Comparison of ENCODE assay signal across 3 fruit fly cellular contexts in genomic region chr3R:13294461-13294860, dm6.
TF ChIP-seq lines count a peak whose summit lies in the region.

Gene CG8773, plus strand, starts transcription at chr3R:13294748.

- TF ChIP-seq CTCF in whole organism, embryonic (GFP tag; optimal IDR thresholded peaks at IDR 0.05; lab: Kevin White, UChicago), result no peak

TF ChIP-seq in whole organism, embryonic, 481 proteins besides CTCF, POLR2A, EP300 and RAD21 (continues in another document):
- TF ChIP-seq sim (GFP tag; IDR thresholded peaks at IDR 0.05; lab: Robert Waterston, UW) (no peak), CG18599 (GFP tag; optimal IDR thresholded peaks at IDR 0.05; lab: Kevin White, UChicago) (peak; percentile 21), bsh (GFP tag; optimal IDR thresholded peaks at IDR 0.05; lab: Kevin White, UChicago) (no peak), unpg (GFP tag; optimal IDR thresholded peaks at IDR 0.05; lab: Kevin White, UChicago) (no peak), Rx (GFP tag; IDR thresholded peaks at IDR 0.05; lab: Robert Waterston, UW) (no peak), wdn (GFP tag; IDR thresholded peaks at IDR 0.05; lab: Robert Waterston, UW) (no peak), CG12155 (GFP tag; optimal IDR thresholded peaks at IDR 0.05; lab: Kevin White, UChicago) (no peak), Mad (GFP tag; optimal IDR thresholded peaks at IDR 0.05; lab: Kevin White, UChicago) (no peak), exex (tag; optimal IDR thresholded peaks at IDR 0.05; lab: Kevin White, UChicago) (peak; percentile 90), mirr (GFP tag; optimal IDR thresholded peaks at IDR 0.05; lab: Kevin White, UChicago) (peak; percentile 57), pum (GFP tag; optimal IDR thresholded peaks at IDR 0.05; lab: Kevin White, UChicago) (no peak), fu2 (GFP tag; optimal IDR thresholded peaks at IDR 0.05; lab: Kevin White, UChicago) (no peak), CG31365 (tag; optimal IDR thresholded peaks at IDR 0.05; lab: Kevin White, UChicago) (no peak), GATAe (GFP tag; conservative IDR thresholded peaks at IDR 0.05; lab: Robert Waterston, UW) (peak; percentile 44; the same call in 1 of the 2 replicates), MTF-1 (GFP tag; optimal IDR thresholded peaks at IDR 0.05; lab: Kevin White, UChicago; ENCODE audit: borderline replicate concordance) (no peak), CoRest (tag; optimal IDR thresholded peaks at IDR 0.05; lab: Kevin White, UChicago) (no peak), trh (GFP tag; optimal IDR thresholded peaks at IDR 0.05; lab: Kevin White, UChicago) (no peak), CG8765 (GFP tag; IDR thresholded peaks at IDR 0.05; lab: Robert Waterston, UW) (no peak), vnd (GFP tag; IDR thresholded peaks at IDR 0.05; lab: Robert Waterston, UW; ENCODE audit: partially characterized antibody) (0 out of 3 replicates have a peak, but pooled peaks have one; percentile 41), Hey (tag; optimal IDR thresholded peaks at IDR 0.05; lab: Kevin White, UChicago) (peak; percentile 51), CG11093 (GFP tag; IDR thresholded peaks at IDR 0.05; lab: Robert Waterston, UW) (no peak), cwo (GFP tag; optimal IDR thresholded peaks at IDR 0.05; lab: Kevin White, UChicago) (no peak), Dip2 (GFP tag; IDR thresholded peaks at IDR 0.05; lab: Robert Waterston, UW) (no peak), HmgD (GFP tag; optimal IDR thresholded peaks at IDR 0.05; lab: Kevin White, UChicago) (no peak), D (optimal IDR thresholded peaks at IDR 0.05; lab: Kevin White, UChicago) (no peak), D (GFP tag; optimal IDR thresholded peaks at IDR 0.05; lab: Kevin White, UChicago) (no peak), CG3838 (GFP tag; optimal IDR thresholded peaks at IDR 0.05; lab: Kevin White, UChicago) (no peak), CG6791 (GFP tag; IDR thresholded peaks at IDR 0.05; lab: Robert Waterston, UW; ENCODE audit: partially characterized antibody) (no peak), BEAF-32 (GFP tag; optimal IDR thresholded peaks at IDR 0.05; lab: Kevin White, UChicago) (no peak), sd (tag; optimal IDR thresholded peaks at IDR 0.05; lab: Kevin White, UChicago) (peak; percentile 77), CG30403 (GFP tag; optimal IDR thresholded peaks at IDR 0.05; lab: Kevin White, UChicago) (no peak)

TF ChIP-seq in whole organism, prepupa, 60 proteins besides CTCF, POLR2A, EP300 and RAD21:
- no peak for TF ChIP-seq cyc (GFP tag; optimal IDR thresholded peaks at IDR 0.05; lab: Kevin White, UChicago)
- TF ChIP-seq vri (GFP tag; optimal IDR thresholded peaks at IDR 0.05; lab: Kevin White, UChicago), result peak; percentile 19

TF ChIP-seq in whole organism, wandering third instar larva, 38 proteins besides CTCF, POLR2A, EP300 and RAD21:
- TF ChIP-seq h (GFP tag; optimal IDR thresholded peaks at IDR 0.05; lab: Kevin White, UChicago), result peak; percentile 58
- no peak for TF ChIP-seq Hr78 (GFP tag; optimal IDR thresholded peaks at IDR 0.05; lab: Kevin White, UChicago)
